Fruit fly (Drosophila melanogaster) whole organism, wandering third instar larva: ENCODE results near the gene CG45487.

Experiments
- Abd-B ChIP-seq: fragments of >200 bp; optimal IDR thresholded peaks from 2 replicates; lab custom pipeline; 2017; ENCODE audit warnings: missing biosample characterization, missing genetic modification characterization
- CG32264 ChIP-seq: fragments of 200-800 bp; sonication (Bioruptor generic); optimal IDR thresholded peaks from 2 replicates; lab custom pipeline; 2016; ENCODE audit warnings: missing biosample characterization, missing genetic modification characterization
- CG9705 ChIP-seq: fragments of 200-800 bp; sonication (Bioruptor generic); optimal IDR thresholded peaks from 2 replicates; lab custom pipeline; 2018; ENCODE audit warnings: missing biosample characterization, mild to moderate bottlenecking, missing genetic modification characterization
- CrebA ChIP-seq: fragments of 200-800 bp; sonication (Bioruptor generic); optimal IDR thresholded peaks from 2 replicates; lab custom pipeline; 2016; ENCODE audit warnings: missing biosample characterization, mild to moderate bottlenecking, missing genetic modification characterization, borderline replicate concordance
- Dfd ChIP-seq: fragments of >200 bp; optimal IDR thresholded peaks from 2 replicates; lab custom pipeline; 2017; ENCODE audit warnings: missing biosample characterization, missing genetic modification characterization
- Dif ChIP-seq: fragments of 200-275, 200-300 bp; sonication (Bioruptor generic); optimal IDR thresholded peaks from 2 replicates; lab custom pipeline; 2018; ENCODE audit warnings: missing biosample characterization, missing genetic modification characterization; ENCODE audit not compliant: partially characterized antibody
- GATAd ChIP-seq: sonication (Bioruptor generic); optimal IDR thresholded peaks from 2 replicates; lab custom pipeline; 2016; ENCODE audit warnings: missing biosample characterization, missing genetic modification characterization
- HLH106 ChIP-seq: fragments of 200-800 bp; optimal IDR thresholded peaks from 3 replicates; lab custom pipeline; 2019; ENCODE audit warnings: missing biosample characterization, mild to moderate bottlenecking, missing genetic modification characterization, moderate library complexity
- Hnf4 ChIP-seq: fragments of 200-800 bp; sonication (Bioruptor generic); optimal IDR thresholded peaks from 2 replicates; lab custom pipeline; 2016; ENCODE audit warnings: missing biosample characterization, mild to moderate bottlenecking, missing genetic modification characterization
- Hr78 ChIP-seq: fragments of >200 bp; optimal IDR thresholded peaks from 2 replicates; lab custom pipeline; 2017; ENCODE audit warnings: missing biosample characterization, missing genetic modification characterization
- Hr83 ChIP-seq: fragments of 200-300 bp; sonication (Bioruptor generic); optimal IDR thresholded peaks from 2 replicates; lab custom pipeline; 2016; ENCODE audit warnings: missing biosample characterization, mild to moderate bottlenecking, missing genetic modification characterization, moderate library complexity; ENCODE audit not compliant: poor library complexity, severe bottlenecking
- Jra ChIP-seq: sonication (Bioruptor generic); optimal IDR thresholded peaks from 2 replicates; lab custom pipeline; 2016; ENCODE audit warnings: missing biosample characterization, missing genetic modification characterization
- Mio ChIP-seq: sonication (Bioruptor generic); optimal IDR thresholded peaks from 2 replicates; lab custom pipeline; 2016; ENCODE audit warnings: missing biosample characterization, missing genetic modification characterization
- Myc ChIP-seq: fragments of >200 bp; optimal IDR thresholded peaks from 2 replicates; lab custom pipeline; 2017
- N ChIP-seq: fragments of >200 bp; optimal IDR thresholded peaks from 2 replicates; lab custom pipeline; 2018; ENCODE audit warnings: missing biosample characterization, missing external identifiers, missing genetic modification characterization
- OdsH ChIP-seq: fragments of 200-800 bp; sonication (Bioruptor generic); optimal IDR thresholded peaks from 2 replicates; lab custom pipeline; 2016; ENCODE audit warnings: missing biosample characterization, mild to moderate bottlenecking, missing genetic modification characterization
- Rel ChIP-seq, 2 experiments: fragments of 200-800 bp; sonication (Bioruptor generic) in 1 of 2; optimal IDR thresholded peaks; 2 replicates in 1 of 2; 3 replicates in 1 of 2; lab custom pipeline; 2016 to 2019; ENCODE audit warnings: mild to moderate bottlenecking in 2 of 2, missing biosample characterization in 2 of 2, missing genetic modification characterization in 2 of 2, moderate library complexity in 1 of 2
- Sp1 ChIP-seq: fragments of 200-800 bp; sonication (Bioruptor generic); optimal IDR thresholded peaks from 3 replicates; lab custom pipeline; 2019; ENCODE audit warnings: missing biosample characterization, mild to moderate bottlenecking, missing genetic modification characterization, moderate library complexity
- Vsx2 ChIP-seq: fragments of 200-300, 225-300 bp; sonication (Bioruptor generic); optimal IDR thresholded peaks from 2 replicates; lab custom pipeline; 2018; ENCODE audit warnings: missing biosample characterization, missing genetic modification characterization; ENCODE audit not compliant: partially characterized antibody
- br ChIP-seq: fragments of 200-800 bp; sonication (Bioruptor generic); optimal IDR thresholded peaks from 2 replicates; lab custom pipeline; 2016; ENCODE audit warnings: missing biosample characterization, missing genetic modification characterization
- brk ChIP-seq: fragments of 200-800 bp; sonication (Bioruptor generic); optimal IDR thresholded peaks from 2 replicates; lab custom pipeline; 2016; ENCODE audit warnings: missing biosample characterization, mild to moderate bottlenecking, missing genetic modification characterization
- dl ChIP-seq, 2 experiments: fragments of 175-275, 200-275 bp in 1 of 2; fragments of 200-275 bp in 1 of 2; sonication (Bioruptor generic); optimal IDR thresholded peaks; lab custom pipeline; 2018; ENCODE audit warnings: mild to moderate bottlenecking in 2 of 2, missing biosample characterization in 2 of 2, missing genetic modification characterization in 2 of 2, moderate library complexity in 2 of 2; ENCODE audit not compliant: partially characterized antibody in 2 of 2, insufficient read depth in 1 of 2
- dmrt93B ChIP-seq: fragments of 200-800 bp; sonication (Bioruptor generic); optimal IDR thresholded peaks from 2 replicates; lab custom pipeline; 2018; ENCODE audit warnings: missing biosample characterization, mild to moderate bottlenecking, missing genetic modification characterization
- dsf ChIP-seq: sonication (Bioruptor generic); optimal IDR thresholded peaks from 2 replicates; lab custom pipeline; 2016; ENCODE audit warnings: missing biosample characterization, missing genetic modification characterization, borderline replicate concordance
- ey ChIP-seq: fragments of 200-800 bp; sonication (Bioruptor generic); optimal IDR thresholded peaks from 2 replicates; lab custom pipeline; 2016; ENCODE audit warnings: missing biosample characterization, missing genetic modification characterization
- foxo ChIP-seq, 2 experiments: fragments of 200-800 bp; sonication (Bioruptor generic); optimal IDR thresholded peaks; 2 replicates in 1 of 2; 3 replicates in 1 of 2; lab custom pipeline; 2016 to 2017; ENCODE audit warnings: missing biosample characterization in 2 of 2, missing genetic modification characterization in 2 of 2
- fru ChIP-seq: fragments of 200-800 bp; sonication (Bioruptor generic); optimal IDR thresholded peaks from 3 replicates; lab custom pipeline; 2016; ENCODE audit warnings: missing biosample characterization, mild to moderate bottlenecking, missing genetic modification characterization
- h ChIP-seq: fragments of 200-800 bp; sonication (Bioruptor generic); optimal IDR thresholded peaks from 3 replicates; lab custom pipeline; 2016; ENCODE audit warnings: missing biosample characterization, mild to moderate bottlenecking, missing genetic modification characterization
- jim ChIP-seq: fragments of 175-275, 200-325 bp; sonication (Bioruptor generic); optimal IDR thresholded peaks from 2 replicates; lab custom pipeline; 2016; ENCODE audit warnings: missing biosample characterization, mild to moderate bottlenecking, missing genetic modification characterization
- lola ChIP-seq: fragments of >200 bp; optimal IDR thresholded peaks from 2 replicates; lab custom pipeline; 2017; ENCODE audit warnings: missing biosample characterization, missing genetic modification characterization
- pan ChIP-seq: fragments of >200 bp; optimal IDR thresholded peaks from 2 replicates; lab custom pipeline; 2017
- psq ChIP-seq: fragments of 200-800 bp; sonication (Bioruptor generic); optimal IDR thresholded peaks from 3 replicates; lab custom pipeline; 2017; ENCODE audit warnings: missing biosample characterization, mild to moderate bottlenecking, missing genetic modification characterization, moderate library complexity
- rgr ChIP-seq: fragments of 200-800 bp; sonication (Bioruptor generic); optimal IDR thresholded peaks from 3 replicates; lab custom pipeline; 2016; ENCODE audit warnings: missing biosample characterization, mild to moderate bottlenecking, missing genetic modification characterization
- sage ChIP-seq: fragments of 200-800 bp; sonication (Bioruptor generic); optimal IDR thresholded peaks from 2 replicates; lab custom pipeline; 2016; ENCODE audit warnings: missing biosample characterization, mild to moderate bottlenecking, missing genetic modification characterization
- sv ChIP-seq: fragments of 200-800 bp; sonication (Bioruptor generic); optimal IDR thresholded peaks from 3 replicates; lab custom pipeline; 2016; ENCODE audit warnings: missing biosample characterization, missing genetic modification characterization
- tai ChIP-seq: sonication (Bioruptor generic); optimal IDR thresholded peaks from 2 replicates; lab custom pipeline; 2016; ENCODE audit warnings: missing biosample characterization, missing genetic modification characterization
- usp ChIP-seq: fragments of >200 bp; optimal IDR thresholded peaks from 2 replicates; lab custom pipeline; 2017; ENCODE audit warnings: missing biosample characterization, missing genetic modification characterization
- woc ChIP-seq: sonication (Bioruptor generic); optimal IDR thresholded peaks from 2 replicates; lab custom pipeline; 2016; ENCODE audit warnings: missing biosample characterization, mild to moderate bottlenecking, missing genetic modification characterization

Gene CG45487

DNA sequence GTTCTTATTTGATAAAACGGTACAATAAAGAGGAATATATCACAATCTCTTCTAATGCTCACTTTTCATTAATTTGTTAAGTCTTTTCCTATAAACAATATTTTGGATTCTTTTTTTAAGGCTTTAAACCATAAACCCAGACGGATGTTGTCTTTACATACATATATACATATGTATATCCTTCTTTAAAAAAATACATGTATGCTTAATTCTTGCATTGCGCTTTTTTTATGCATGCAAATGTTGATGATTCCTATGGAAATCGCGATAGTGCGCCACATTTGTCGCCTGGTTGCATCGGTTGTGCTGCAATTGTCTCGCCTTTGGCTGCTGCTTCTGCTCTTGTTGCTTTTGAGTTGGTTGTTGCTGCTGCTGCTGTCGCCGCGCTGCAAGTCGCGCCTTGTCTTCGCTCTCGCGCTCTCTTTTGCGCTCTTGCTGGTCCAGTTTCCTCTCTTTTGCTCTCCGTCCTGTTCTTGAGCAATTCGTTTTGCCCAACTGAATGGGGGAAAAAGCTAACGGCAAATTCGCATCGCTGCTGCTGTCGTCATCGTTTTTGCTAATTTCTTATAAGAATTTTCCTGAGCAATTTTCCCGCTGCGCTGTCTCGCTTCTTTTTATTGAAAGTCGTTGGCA, 38.1 kb downstream of the CG45487 start:
- TF ChIP-seq psq (peak; percentile 78), br (GFP tag; lab: Kevin White, UChicago) (peak; percentile 54), woc (peak; percentile 66), Dif (GFP tag; lab: Kevin White, UChicago) (peak; percentile 69), sage (no peak), Jra (GFP tag; lab: Kevin White, UChicago) (no peak), jim (GFP tag; lab: Kevin White, UChicago) (no peak), dl (GFP tag; optimal IDR thresholded peaks at IDR 0.05; lab: Kevin White, UChicago; ENCODE audit: insufficient read depth in 1 of 2, partially characterized antibody in 2 of 2) (peak; percentile 57 to 75), dsf (GFP tag; lab: Kevin White, UChicago) (no peak), Mio (GFP tag; lab: Kevin White, UChicago) (no peak), ey (peak; percentile 70), fru (GFP tag; lab: Kevin White, UChicago) (peak; percentile 81), CG32264 (GFP tag; lab: Kevin White, UChicago) (no peak), Myc (lab: Kevin White, UChicago) (no peak), rgr (GFP tag; lab: Kevin White, UChicago) (peak; percentile 72), brk (GFP tag; lab: Kevin White, UChicago) (no peak), Abd-B (GFP tag; lab: Kevin White, UChicago) (no peak), HLH106 (tag; lab: Kevin White, UChicago) (peak; percentile 74), OdsH (GFP tag; lab: Kevin White, UChicago) (peak; percentile 74), sv (GFP tag; lab: Kevin White, UChicago) (no peak), Hr83 (GFP tag; lab: Kevin White, UChicago) (no peak), CrebA (GFP tag; lab: Kevin White, UChicago) (no peak), N (GFP tag; lab: Kevin White, UChicago) (no peak), Vsx2 (GFP tag; lab: Kevin White, UChicago) (peak; percentile 10), foxo (GFP tag; optimal IDR thresholded peaks at IDR 0.05; lab: Kevin White, UChicago) (peak in 1 of 2 experiments; percentile 81), Hnf4 (GFP tag; lab: Kevin White, UChicago) (peak; percentile 17), dmrt93B (GFP tag; lab: Kevin White, UChicago) (peak; percentile 71), pan (no peak), GATAd (GFP tag; lab: Kevin White, UChicago) (no peak), h (peak; percentile 66), Dfd (GFP tag; lab: Kevin White, UChicago) (no peak), usp (GFP tag; lab: Kevin White, UChicago) (no peak), tai (GFP tag; lab: Kevin White, UChicago) (no peak), Rel (GFP tag; optimal IDR thresholded peaks at IDR 0.05; lab: Kevin White, UChicago) (no peak), Rel (tag; optimal IDR thresholded peaks at IDR 0.05; lab: Kevin White, UChicago) (no peak), Sp1 (GFP tag; lab: Kevin White, UChicago) (peak; percentile 65), Hr78 (no peak), CG9705 (peak; percentile 15), lola (GFP tag; lab: Kevin White, UChicago) (no peak)

DNA sequence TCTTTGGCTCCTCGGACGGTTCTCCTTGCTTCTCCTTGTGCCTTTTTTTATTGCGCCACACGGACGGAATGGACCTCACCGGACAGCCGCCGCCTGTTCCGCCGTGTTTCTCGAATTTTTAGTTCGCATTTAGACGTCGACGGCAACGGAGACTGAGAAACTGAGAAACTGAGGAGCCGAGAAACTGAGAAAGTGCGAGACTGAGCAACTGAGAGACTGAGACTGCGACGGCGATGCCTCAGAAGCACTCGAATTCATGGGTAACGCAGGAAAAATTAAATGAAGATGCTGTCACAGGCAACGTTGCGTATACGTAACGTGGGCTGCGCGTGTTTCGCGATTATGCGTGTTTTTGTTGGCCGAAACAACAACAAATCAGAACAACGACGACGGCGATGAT, 39.5 kb downstream of the CG45487 start:
- TF ChIP-seq Hnf4 (GFP tag; lab: Kevin White, UChicago) = no peak
- TF ChIP-seq brk (GFP tag; lab: Kevin White, UChicago) = no peak
- no peak for TF ChIP-seq tai (GFP tag; lab: Kevin White, UChicago)
- TF ChIP-seq Hr83 (GFP tag; lab: Kevin White, UChicago) = no peak
- TF ChIP-seq HLH106 (tag; lab: Kevin White, UChicago) = no peak
- no peak for TF ChIP-seq Mio (GFP tag; lab: Kevin White, UChicago)
